Worm (Caenorhabditis elegans): ENCODE results near the gene php-3.

php-3 gene

DNA sequence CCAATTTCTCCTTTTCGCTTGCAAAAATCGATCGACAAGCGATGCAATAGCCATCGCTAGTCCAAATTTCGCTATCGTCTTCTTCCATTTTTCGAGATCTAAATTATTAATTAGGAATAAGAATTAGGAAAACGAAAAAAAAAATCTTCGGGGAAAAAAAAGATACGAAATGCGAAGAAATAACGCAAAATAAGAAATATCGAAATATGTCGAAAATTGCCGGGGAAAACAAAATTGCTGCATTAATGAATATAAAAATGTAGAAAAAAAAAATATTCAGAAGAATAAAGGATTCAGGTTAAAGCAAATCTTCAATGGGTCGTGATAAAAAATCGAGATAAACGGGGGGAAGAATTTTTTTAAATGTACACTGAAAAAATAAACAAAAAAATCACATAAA is 25.1 kb downstream of the php-3 start, which contains the start of gene Y79H2A.3:
Gene Y79H2A.3 (minus strand): TSS at position 101 of the 400 bp plus-strand sequence.
- no peak for TF ChIP-seq nhr-6 (tag; optimal IDR thresholded peaks at IDR 0.05)

DNA sequence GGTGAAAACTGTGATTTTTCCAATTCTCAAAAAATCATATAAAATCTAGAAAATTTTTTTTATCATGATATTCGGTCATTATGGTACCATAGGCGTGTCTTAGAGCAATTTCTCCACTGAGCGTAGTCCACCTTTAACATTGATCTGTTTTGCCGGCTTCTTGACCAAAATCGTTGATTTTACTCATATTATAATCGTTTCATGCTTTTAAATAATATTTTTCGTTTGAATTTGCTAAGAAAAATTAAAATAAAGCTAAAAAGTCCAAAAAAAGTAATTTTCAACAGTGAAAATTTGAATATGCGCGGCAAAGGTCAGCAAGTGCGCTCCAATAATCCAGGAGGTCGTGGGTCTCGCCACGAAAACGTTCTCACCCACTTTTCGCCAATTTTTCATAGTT is 36.4 kb downstream of the php-3 start, which contains the start of gene Y79H2A.4:
Gene Y79H2A.4 (plus strand): TSS at position 301 of the 400 bp plus-strand sequence.
- no peak for TF ChIP-seq ZK546.5 (tag; optimal IDR thresholded peaks at IDR 0.05)
- no peak for TF ChIP-seq mab-5 (tag; optimal IDR thresholded peaks at IDR 0.05)
- no peak for TF ChIP-seq nhr-12 (tag; optimal IDR thresholded peaks at IDR 0.05)
- no peak for TF ChIP-seq elt-3 (tag; optimal IDR thresholded peaks at IDR 0.05)
- no peak for TF ChIP-seq zag-1 (tag; optimal IDR thresholded peaks at IDR 0.05)
- TF ChIP-seq ztf-11 (tag; optimal IDR thresholded peaks at IDR 0.05) = no peak
- no peak for TF ChIP-seq alr-1 (tag; optimal IDR thresholded peaks at IDR 0.05)
- TF ChIP-seq unc-39 (tag; optimal IDR thresholded peaks at IDR 0.05) = no peak
- no peak for TF ChIP-seq lin-39 (tag; optimal IDR thresholded peaks at IDR 0.05)

DNA sequence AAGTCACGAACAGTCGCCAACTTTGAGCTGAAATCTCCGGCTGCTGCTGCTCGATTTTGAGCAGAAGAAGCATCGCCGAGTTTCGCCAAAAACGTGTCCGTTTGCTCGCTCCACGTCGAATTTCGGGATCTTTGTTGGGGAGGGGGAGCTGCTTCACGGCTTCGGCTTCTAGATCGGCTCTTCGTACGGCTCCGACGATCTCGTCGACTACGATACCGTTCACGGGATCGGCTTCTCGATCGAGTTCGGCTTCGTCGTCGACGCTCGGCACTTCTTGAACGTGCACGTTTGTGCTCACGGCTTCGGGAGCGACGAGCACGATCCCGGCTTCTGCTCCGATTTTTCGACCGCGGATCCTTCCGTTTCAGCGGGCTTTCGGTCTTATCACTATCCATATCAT is 40.1 kb downstream of the php-3 start:
- no peak for TF ChIP-seq fos-1 (tag; optimal IDR thresholded peaks at IDR 0.05)
- no peak for TF ChIP-seq ztf-1 (GFP tag; conservative IDR thresholded peaks at IDR 0.05)
- TF ChIP-seq unc-39 (tag; optimal IDR thresholded peaks at IDR 0.05) = no peak
- no peak for TF ChIP-seq zag-1 (tag; optimal IDR thresholded peaks at IDR 0.05)
- TF ChIP-seq gmeb-1 (tag; optimal IDR thresholded peaks at IDR 0.05) = no peak
- no peak for TF ChIP-seq nhr-21 (tag; optimal IDR thresholded peaks at IDR 0.05)
- no peak for TF ChIP-seq Y55F3AM.14 (GFP tag; optimal IDR thresholded peaks at IDR 0.05)
- no peak for TF ChIP-seq nhr-77 (tag; optimal IDR thresholded peaks at IDR 0.05)
- TF ChIP-seq skn-1 (tag; optimal IDR thresholded peaks at IDR 0.05) = no peak
- TF ChIP-seq ztf-11 (tag; optimal IDR thresholded peaks at IDR 0.05) = no peak

DNA sequence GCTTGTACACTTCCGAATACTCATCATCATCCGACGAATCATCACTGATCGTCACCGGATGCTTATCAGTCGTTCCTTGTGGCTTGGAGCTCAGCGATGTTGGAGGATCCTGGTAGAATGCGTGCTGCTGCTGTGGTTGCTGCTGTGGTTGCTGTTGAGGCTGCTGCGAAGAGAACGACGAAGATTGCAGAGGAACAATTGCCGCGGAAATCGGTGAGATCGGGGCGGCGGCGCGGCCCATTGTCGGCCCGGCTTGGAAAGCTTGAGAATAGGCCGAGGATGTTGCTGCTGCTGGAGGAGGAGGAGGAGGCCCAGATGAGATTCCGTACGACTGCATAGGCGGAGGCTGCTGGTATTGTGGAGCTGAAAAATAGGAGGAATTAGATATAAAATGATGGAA is 43.0 kb downstream of the php-3 start:
- TF ChIP-seq unc-39 (tag; optimal IDR thresholded peaks at IDR 0.05) (no peak), nhr-237 (tag; optimal IDR thresholded peaks at IDR 0.05) (no peak), dmd-4 (tag; optimal IDR thresholded peaks at IDR 0.05) (no peak), fos-1 (tag; optimal IDR thresholded peaks at IDR 0.05) (no peak), lin-11 (tag; optimal IDR thresholded peaks at IDR 0.05) (no peak), nhr-25 (tag; optimal IDR thresholded peaks at IDR 0.05) (no peak), ama-1 (optimal IDR thresholded peaks at IDR 0.05) (no peak), C34F6.9 (tag; optimal IDR thresholded peaks at IDR 0.05) (no peak), nhr-129 (tag; optimal IDR thresholded peaks at IDR 0.05) (no peak), mab-5 (tag; optimal IDR thresholded peaks at IDR 0.05) (no peak), alr-1 (tag; optimal IDR thresholded peaks at IDR 0.05) (no peak)

DNA sequence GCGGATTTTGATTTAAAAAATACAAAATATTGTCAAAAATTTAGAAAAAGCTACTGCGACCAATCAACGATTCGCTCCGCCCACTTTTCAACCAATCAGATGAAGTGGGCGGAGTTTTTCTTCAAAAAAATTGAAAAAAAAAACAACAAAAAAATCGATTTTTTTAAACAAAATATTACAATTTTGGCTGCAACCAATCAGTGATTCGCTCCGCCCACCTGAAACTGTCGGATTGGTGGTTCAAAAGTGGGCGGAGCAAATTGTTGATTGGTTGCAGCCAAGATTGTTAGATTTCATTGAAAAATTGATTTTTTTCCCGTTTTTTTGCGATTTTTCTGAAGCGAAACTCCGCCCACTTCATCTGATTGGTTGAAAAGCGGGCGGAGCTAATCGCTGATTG is 44.1 kb downstream of the php-3 start:
- no peak for TF ChIP-seq lin-39 (tag; optimal IDR thresholded peaks at IDR 0.05)
- no peak for TF ChIP-seq ama-1 (optimal IDR thresholded peaks at IDR 0.05)

DNA sequence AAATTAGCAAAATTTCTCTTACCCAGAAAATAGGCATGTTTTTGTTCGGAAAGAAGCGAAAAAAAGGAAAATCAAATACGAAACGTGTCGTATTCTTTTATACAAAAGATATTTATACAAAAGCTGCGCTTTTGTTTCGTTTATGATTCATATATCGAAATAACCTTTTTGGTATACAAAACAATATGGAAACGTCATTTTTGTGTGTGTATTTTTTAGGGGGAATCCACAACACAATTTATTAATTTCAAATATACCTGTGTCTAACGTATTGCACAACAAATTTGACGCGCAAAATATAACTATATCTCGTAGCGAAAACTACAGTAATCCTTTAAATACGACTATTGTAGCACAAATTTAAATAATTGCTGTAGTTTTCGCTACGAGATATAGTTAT is 46.7 kb downstream of the php-3 start, which contains the start of gene Y79H2A.2:
Gene Y79H2A.2 (minus strand): TSS at position 101 of the 400 bp plus-strand sequence.
- TF ChIP-seq nhr-23 (tag; optimal IDR thresholded peaks at IDR 0.05) = no peak
- TF ChIP-seq alr-1 (tag; optimal IDR thresholded peaks at IDR 0.05) = no peak
- no peak for TF ChIP-seq blmp-1 (tag; optimal IDR thresholded peaks at IDR 0.05; ENCODE audit: insufficient read depth)

DNA sequence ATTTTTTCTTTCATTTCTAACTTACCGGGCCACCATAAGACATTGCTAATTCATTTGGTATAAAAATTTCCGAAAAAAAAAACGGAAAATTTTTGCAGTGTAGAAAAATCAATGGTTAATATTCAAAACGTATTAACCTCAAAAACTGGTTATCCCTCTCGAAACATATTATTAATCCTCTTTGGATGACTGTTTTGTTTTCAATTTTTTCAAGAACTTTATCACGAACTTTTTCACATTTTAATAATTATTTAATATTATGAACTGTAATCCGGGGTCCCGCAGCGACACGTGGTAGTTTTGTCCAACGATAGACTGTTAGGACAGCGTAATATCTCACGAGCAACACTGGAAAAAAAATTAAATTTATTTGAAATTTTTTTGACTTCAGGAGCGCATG is 48.6 kb downstream of the php-3 start, which contains the start of gene Y79H2A.12:
Gene Y79H2A.12 (minus strand): TSS at position 101 of the 400 bp plus-strand sequence.
- no peak for TF ChIP-seq nhr-237 (tag; optimal IDR thresholded peaks at IDR 0.05)
- TF ChIP-seq nhr-12 (tag; optimal IDR thresholded peaks at IDR 0.05) = no peak
- no peak for TF ChIP-seq dmd-4 (tag; optimal IDR thresholded peaks at IDR 0.05)
- TF ChIP-seq Y55F3AM.14 (GFP tag; optimal IDR thresholded peaks at IDR 0.05) = no peak

Data from whole organism, L2 larva.